Worm (Caenorhabditis elegans) whole organism, L2 larva: Measurements from ENCODE around the gene pigm-1.

ENCODE experiments used
- C34F6.9 ChIP-seq: fragments of 150-350 bp; optimal IDR thresholded peaks from 2 replicates; lab custom pipeline; 2014; ENCODE audit warnings: missing biosample characterization, missing genetic modification characterization
- F13H6.1 ChIP-seq: sonication (generic microtip); optimal IDR thresholded peaks from 2 replicates; lab custom pipeline; 2016; ENCODE audit warnings: missing genetic modification characterization, missing compliant biosample characterization
- R02D3.7 ChIP-seq: fragments of 150-350 bp; optimal IDR thresholded peaks from 2 replicates; lab custom pipeline; 2014; ENCODE audit warnings: missing biosample characterization, missing genetic modification characterization
- Y55F3AM.14 ChIP-seq: fragments of 200-800 bp; sonication (Bioruptor generic); optimal IDR thresholded peaks from 2 replicates; lab custom pipeline; 2018; ENCODE audit warnings: mild to moderate bottlenecking, missing genetic modification characterization, missing compliant biosample characterization
- ZK546.5 ChIP-seq: sonication (generic microtip); optimal IDR thresholded peaks from 2 replicates; lab custom pipeline; 2017; ENCODE audit warnings: missing biosample characterization, missing genetic modification characterization
- alr-1 ChIP-seq: fragments of 150-350 bp; optimal IDR thresholded peaks from 2 replicates; lab custom pipeline; 2014; ENCODE audit warnings: missing biosample characterization, missing genetic modification characterization
- aly-2 ChIP-seq: fragments of 150-350 bp; optimal IDR thresholded peaks from 2 replicates; lab custom pipeline; 2014; ENCODE audit warnings: missing biosample characterization, missing genetic modification characterization
- ama-1 ChIP-seq: fragments of 150-350 bp; optimal IDR thresholded peaks from 2 replicates; lab custom pipeline; 2018; ENCODE audit warnings: inconsistent platforms
- blmp-1 ChIP-seq: sonication (generic microtip); optimal IDR thresholded peaks from 2 replicates; lab custom pipeline; 2017; ENCODE audit warnings: missing genetic modification characterization, mild to moderate bottlenecking, missing compliant biosample characterization, antibody characterized with exemption, moderate library complexity; ENCODE audit not compliant: insufficient read depth
- ceh-16 ChIP-seq: fragments of 150-350 bp; optimal IDR thresholded peaks from 2 replicates; lab custom pipeline; 2014; ENCODE audit warnings: missing biosample characterization, missing genetic modification characterization
- dmd-4 ChIP-seq: sonication (generic microtip); optimal IDR thresholded peaks from 2 replicates; lab custom pipeline; 2017; ENCODE audit warnings: missing biosample characterization, missing genetic modification characterization
- egl-27 ChIP-seq: sonication (generic microtip); optimal IDR thresholded peaks from 3 replicates; lab custom pipeline; 2017; ENCODE audit warnings: missing biosample characterization, missing genetic modification reagents, missing genetic modification characterization
- elt-1 ChIP-seq: fragments of 150-350 bp; optimal IDR thresholded peaks from 2 replicates; lab custom pipeline; 2014; ENCODE audit warnings: missing biosample characterization, missing genetic modification characterization
- elt-3 ChIP-seq: sonication (generic microtip); optimal IDR thresholded peaks from 2 replicates; lab custom pipeline; 2017; ENCODE audit warnings: missing biosample characterization, missing genetic modification characterization
- gmeb-1 ChIP-seq: fragments of 150-350 bp; optimal IDR thresholded peaks from 2 replicates; lab custom pipeline; 2014; ENCODE audit warnings: missing biosample characterization, missing genetic modification characterization
- lin-11 ChIP-seq: fragments of 150-350 bp; sonication (generic microtip); optimal IDR thresholded peaks from 2 replicates; lab custom pipeline; 2014; ENCODE audit warnings: missing biosample characterization, missing genetic modification characterization, inconsistent platforms, mixed read lengths
- lin-13 ChIP-seq: fragments of 150-350 bp; optimal IDR thresholded peaks from 2 replicates; lab custom pipeline; 2014; ENCODE audit warnings: missing biosample characterization, missing genetic modification reagents, missing genetic modification characterization
- lin-39 ChIP-seq: fragments of 150-350 bp; optimal IDR thresholded peaks from 2 replicates; lab custom pipeline; 2014; ENCODE audit warnings: missing biosample characterization, missing genetic modification reagents, missing genetic modification characterization
- lsy-2 ChIP-seq, 2 experiments: fragments of 150-350 bp in 1 of 2; sonication (generic microtip) in 1 of 2; optimal IDR thresholded peaks; 2 replicates each; lab custom pipeline; 2014 to 2017; ENCODE audit warnings: missing biosample characterization in 2 of 2, missing genetic modification characterization in 2 of 2
- mab-5 ChIP-seq: fragments of 150-350 bp; optimal IDR thresholded peaks from 2 replicates; lab custom pipeline; 2014; ENCODE audit warnings: missing biosample characterization, missing genetic modification characterization
- mbf-1 ChIP-seq: sonication (generic microtip); optimal IDR thresholded peaks from 2 replicates; lab custom pipeline; 2017; ENCODE audit warnings: missing biosample characterization, missing genetic modification characterization
- mdl-1 ChIP-seq, 2 experiments: fragments of 150-350 bp in 1 of 2; sonication (generic microtip) in 1 of 2; optimal IDR thresholded peaks; 2 replicates each; lab custom pipeline; 2017; ENCODE audit warnings: missing biosample characterization in 2 of 2, missing genetic modification characterization in 2 of 2
- nhr-10 ChIP-seq: sonication (generic microtip); optimal IDR thresholded peaks from 2 replicates; lab custom pipeline; 2017; ENCODE audit warnings: missing biosample characterization, missing genetic modification characterization
- nhr-12 ChIP-seq: fragments of 150-350 bp; optimal IDR thresholded peaks from 2 replicates; lab custom pipeline; 2014; ENCODE audit warnings: missing biosample characterization, missing genetic modification characterization
- nhr-129 ChIP-seq: fragments of 150-350 bp; optimal IDR thresholded peaks from 2 replicates; lab custom pipeline; 2014; ENCODE audit warnings: missing biosample characterization, missing genetic modification characterization
- nhr-23 ChIP-seq: fragments of 150-350 bp; optimal IDR thresholded peaks from 2 replicates; lab custom pipeline; 2014; ENCODE audit warnings: missing biosample characterization, missing genetic modification reagents, missing genetic modification characterization
- nhr-237 ChIP-seq: fragments of 150-350 bp; optimal IDR thresholded peaks from 2 replicates; lab custom pipeline; 2014; ENCODE audit warnings: missing biosample characterization, missing genetic modification characterization
- nhr-25 ChIP-seq: fragments of 150-350 bp; sonication (generic microtip); optimal IDR thresholded peaks from 3 replicates; lab custom pipeline; 2014; ENCODE audit warnings: missing biosample characterization, missing genetic modification characterization
- nhr-6 ChIP-seq: fragments of 150-350 bp; optimal IDR thresholded peaks from 2 replicates; lab custom pipeline; 2014; ENCODE audit warnings: missing biosample characterization, missing genetic modification characterization
- nhr-77 ChIP-seq: fragments of 150-350 bp; optimal IDR thresholded peaks from 2 replicates; lab custom pipeline; 2014; ENCODE audit warnings: missing biosample characterization, missing genetic modification characterization
- skn-1 ChIP-seq: sonication (generic microtip); optimal IDR thresholded peaks from 2 replicates; lab custom pipeline; 2017; ENCODE audit warnings: missing biosample characterization, missing genetic modification characterization
- sma-3 ChIP-seq: sonication (generic microtip); optimal IDR thresholded peaks from 2 replicates; lab custom pipeline; 2016; ENCODE audit warnings: missing genetic modification reagents, missing genetic modification characterization, missing compliant biosample characterization
- sma-9 ChIP-seq, 2 experiments: fragments of 150-350 bp in 1 of 2; sonication (generic microtip) in 1 of 2; optimal IDR thresholded peaks; 2 replicates each; lab custom pipeline; 2014 to 2016; ENCODE audit warnings: missing genetic modification characterization in 2 of 2, mild to moderate bottlenecking in 1 of 2, missing biosample characterization in 1 of 2, missing compliant biosample characterization in 1 of 2, missing genetic modification reagents in 1 of 2, moderate library complexity in 1 of 2
- snpc-4 ChIP-seq: fragments of 150-350 bp; optimal IDR thresholded peaks from 2 replicates; lab custom pipeline; 2014; ENCODE audit warnings: missing biosample characterization, missing genetic modification characterization
- unc-39 ChIP-seq: fragments of 150-350 bp; optimal IDR thresholded peaks from 2 replicates; lab custom pipeline; 2014; ENCODE audit warnings: missing biosample characterization, missing genetic modification characterization
- unc-55 ChIP-seq: fragments of 150-350 bp; sonication (generic microtip); optimal IDR thresholded peaks from 3 replicates; lab custom pipeline; 2014; ENCODE audit warnings: missing biosample characterization, missing genetic modification reagents, missing genetic modification characterization
- unc-62 ChIP-seq: fragments of 150-350 bp; optimal IDR thresholded peaks from 2 replicates; lab custom pipeline; 2014; ENCODE audit warnings: missing biosample characterization, missing genetic modification reagents, missing genetic modification characterization
- zag-1 ChIP-seq: fragments of 150-350 bp; optimal IDR thresholded peaks from 2 replicates; lab custom pipeline; 2014; ENCODE audit warnings: missing biosample characterization, missing genetic modification characterization

pigm-1 gene

ce11 chrII:11305627-11306449, 42.4 kb upstream of the pigm-1 start, which contains the start of gene rsf-1:
Gene rsf-1, plus strand, starts transcription at chrII:11306399.
- TF ChIP-seq unc-55 (peak; percentile 39), nhr-25 (tag; lab: Kevin White, UChicago) (no peak), ama-1 (no peak), egl-27 (tag; lab: Kevin White, UChicago) (no peak), blmp-1 (tag; lab: Kevin White, UChicago) (no peak), snpc-4 (no peak), nhr-10 (tag; lab: Kevin White, UChicago) (no peak), dmd-4 (no peak), unc-39 (no peak), nhr-129 (tag; lab: Kevin White, UChicago) (peak; percentile 32), zag-1 (no peak), F13H6.1 (tag; lab: Kevin White, UChicago) (peak; percentile 58), sma-9 (GFP tag; optimal IDR thresholded peaks at IDR 0.05; lab: Kevin White, UChicago) (peak; percentile 30), sma-9 (tag; optimal IDR thresholded peaks at IDR 0.05; lab: Kevin White, UChicago) (no peak), elt-1 (tag; lab: Kevin White, UChicago) (no peak), Y55F3AM.14 (GFP tag; lab: Kevin White, UChicago) (no peak), skn-1 (tag; lab: Kevin White, UChicago) (no peak), lsy-2 (tag; optimal IDR thresholded peaks at IDR 0.05; lab: Kevin White, UChicago) (peak in 1 of 2 experiments; percentile 25), mab-5 (tag; lab: Kevin White, UChicago) (no peak), ZK546.5 (tag; lab: Kevin White, UChicago) (no peak), mbf-1 (no peak), ceh-16 (no peak), mdl-1 (tag; optimal IDR thresholded peaks at IDR 0.05; lab: Kevin White, UChicago) (peak in 1 of 2 experiments; percentile 7), lin-39 (no peak), gmeb-1 (tag; lab: Kevin White, UChicago) (no peak), nhr-77 (tag; lab: Kevin White, UChicago) (no peak), lin-11 (tag; lab: Kevin White, UChicago) (no peak), C34F6.9 (tag; lab: Kevin White, UChicago) (peak; percentile 41), lin-13 (GFP tag; lab: Kevin White, UChicago) (no peak), nhr-12 (tag; lab: Kevin White, UChicago) (no peak), aly-2 (tag; lab: Kevin White, UChicago) (no peak), unc-62 (GFP tag; lab: Kevin White, UChicago) (no peak), nhr-6 (tag; lab: Kevin White, UChicago) (no peak), elt-3 (tag; lab: Kevin White, UChicago) (no peak)

- TF ChIP-seq dmd-4 (no peak), nhr-25 (tag; lab: Kevin White, UChicago) (peak; percentile 61), gmeb-1 (tag; lab: Kevin White, UChicago) (no peak), skn-1 (tag; lab: Kevin White, UChicago) (no peak), nhr-10 (tag; lab: Kevin White, UChicago) (no peak), ZK546.5 (tag; lab: Kevin White, UChicago) (no peak), nhr-23 (tag; lab: Kevin White, UChicago) (no peak), Y55F3AM.14 (GFP tag; lab: Kevin White, UChicago) (no peak), zag-1 (no peak), unc-55 (no peak), nhr-237 (tag; lab: Kevin White, UChicago) (no peak), elt-3 (tag; lab: Kevin White, UChicago) (no peak), lin-13 (GFP tag; lab: Kevin White, UChicago) (no peak), ama-1 (no peak), nhr-6 (tag; lab: Kevin White, UChicago) (no peak), blmp-1 (tag; lab: Kevin White, UChicago) (peak; percentile 92), R02D3.7 (no peak), mdl-1 (tag; optimal IDR thresholded peaks at IDR 0.05; lab: Kevin White, UChicago) (no peak), lsy-2 (tag; optimal IDR thresholded peaks at IDR 0.05; lab: Kevin White, UChicago) (no peak), alr-1 (tag; lab: Kevin White, UChicago) (no peak), sma-9 (GFP tag; optimal IDR thresholded peaks at IDR 0.05; lab: Kevin White, UChicago) (no peak), sma-9 (tag; optimal IDR thresholded peaks at IDR 0.05; lab: Kevin White, UChicago) (no peak), sma-3 (no peak), mab-5 (tag; lab: Kevin White, UChicago) (no peak), elt-1 (tag; lab: Kevin White, UChicago) (no peak), nhr-129 (tag; lab: Kevin White, UChicago) (peak; percentile 26), F13H6.1 (tag; lab: Kevin White, UChicago) (no peak)
Measured at ce11 chrII:11307332-11307731, 40.9 kb upstream of the pigm-1 start.
